Fruit fly (Drosophila melanogaster): ENCODE data around the gene CG11658.

The CG11658 gene

dm6 chr3L:11721498-11721946 lies 13.2 kb upstream of the CG11658 start (continued):
- no peak for TF ChIP-seq Vsx2 (GFP tag; optimal IDR thresholded peaks at IDR 0.05; ENCODE audit: partially characterized antibody)
- TF ChIP-seq CrebA (GFP tag; optimal IDR thresholded peaks at IDR 0.05; ENCODE audit: borderline replicate concordance): no peak
- TF ChIP-seq Mio (GFP tag; optimal IDR thresholded peaks at IDR 0.05): no peak
- TF ChIP-seq usp (GFP tag; optimal IDR thresholded peaks at IDR 0.05): no peak
- no peak for TF ChIP-seq Myc (optimal IDR thresholded peaks at IDR 0.05)
- TF ChIP-seq Dif (GFP tag; optimal IDR thresholded peaks at IDR 0.05; ENCODE audit: partially characterized antibody): no peak
- peak; percentile 33 for TF ChIP-seq OdsH (GFP tag; optimal IDR thresholded peaks at IDR 0.05)
- TF ChIP-seq GATAd (GFP tag; optimal IDR thresholded peaks at IDR 0.05): no peak
- no peak for TF ChIP-seq Dfd (GFP tag; optimal IDR thresholded peaks at IDR 0.05)

DNA sequence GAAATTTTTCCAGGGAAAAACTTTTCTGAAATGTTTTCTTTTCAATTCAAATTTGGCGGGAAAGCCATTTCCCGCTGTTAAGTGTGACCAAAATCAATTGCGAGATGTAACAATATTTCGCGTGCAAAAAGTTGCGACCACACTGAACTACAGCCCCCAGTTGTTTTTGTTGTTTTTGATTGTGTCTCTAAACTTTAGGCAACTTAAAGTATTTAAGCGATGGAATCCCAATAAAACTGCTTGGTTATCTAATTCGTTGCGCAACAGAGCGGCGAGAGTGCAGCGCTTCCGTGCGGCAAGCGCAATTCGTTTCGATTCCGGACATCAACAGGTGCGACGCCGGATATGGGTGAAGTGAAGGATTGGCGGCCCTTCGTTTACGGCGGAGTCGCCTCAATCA lies 12.4 kb upstream of the CG11658 start, which contains the start of gene Bmcp:
TSS of gene Bmcp (plus strand) at position 155 of the 400 bp plus-strand sequence.
- TF ChIP-seq jim (GFP tag; optimal IDR thresholded peaks at IDR 0.05): no peak
- TF ChIP-seq CrebA (GFP tag; optimal IDR thresholded peaks at IDR 0.05; ENCODE audit: borderline replicate concordance): no peak
- no peak for TF ChIP-seq sage (GFP tag; optimal IDR thresholded peaks at IDR 0.05)
- no peak for TF ChIP-seq Hnf4 (GFP tag; optimal IDR thresholded peaks at IDR 0.05)
- no peak for TF ChIP-seq fru (GFP tag; optimal IDR thresholded peaks at IDR 0.05)
- TF ChIP-seq psq (GFP tag; optimal IDR thresholded peaks at IDR 0.05): no peak
- TF ChIP-seq pan (optimal IDR thresholded peaks at IDR 0.05): no peak
- TF ChIP-seq rgr (GFP tag; optimal IDR thresholded peaks at IDR 0.05): no peak
- no peak for TF ChIP-seq br (GFP tag; optimal IDR thresholded peaks at IDR 0.05)
- TF ChIP-seq woc (GFP tag; optimal IDR thresholded peaks at IDR 0.05): no peak
- no peak for TF ChIP-seq OdsH (GFP tag; optimal IDR thresholded peaks at IDR 0.05)
- no peak for TF ChIP-seq Mio (GFP tag; optimal IDR thresholded peaks at IDR 0.05)
- TF ChIP-seq HLH106 (tag; optimal IDR thresholded peaks at IDR 0.05): no peak
- no peak for TF ChIP-seq Hr83 (GFP tag; optimal IDR thresholded peaks at IDR 0.05; ENCODE audit: poor library complexity, severe bottlenecking)
- TF ChIP-seq lola (GFP tag; optimal IDR thresholded peaks at IDR 0.05): no peak
- no peak for TF ChIP-seq CG9705 (GFP tag; optimal IDR thresholded peaks at IDR 0.05)
- TF ChIP-seq dmrt93B (GFP tag; optimal IDR thresholded peaks at IDR 0.05): no peak
- TF ChIP-seq ey (GFP tag; optimal IDR thresholded peaks at IDR 0.05): no peak

- TF ChIP-seq Hr83 (GFP tag; optimal IDR thresholded peaks at IDR 0.05; ENCODE audit: poor library complexity, severe bottlenecking) (no peak), Hr78 (GFP tag; optimal IDR thresholded peaks at IDR 0.05) (no peak), pan (optimal IDR thresholded peaks at IDR 0.05) (no peak), foxo (GFP tag; optimal IDR thresholded peaks at IDR 0.05) (no peak), rgr (GFP tag; optimal IDR thresholded peaks at IDR 0.05) (no peak)
Measured at dm6 chr3L:11717993-11718392, 9.6 kb upstream of the CG11658 start.

- TF ChIP-seq pan (optimal IDR thresholded peaks at IDR 0.05): no peak
Measured at dm6 chr3L:11717300-11717699, 8.9 kb upstream of the CG11658 start.

DNA sequence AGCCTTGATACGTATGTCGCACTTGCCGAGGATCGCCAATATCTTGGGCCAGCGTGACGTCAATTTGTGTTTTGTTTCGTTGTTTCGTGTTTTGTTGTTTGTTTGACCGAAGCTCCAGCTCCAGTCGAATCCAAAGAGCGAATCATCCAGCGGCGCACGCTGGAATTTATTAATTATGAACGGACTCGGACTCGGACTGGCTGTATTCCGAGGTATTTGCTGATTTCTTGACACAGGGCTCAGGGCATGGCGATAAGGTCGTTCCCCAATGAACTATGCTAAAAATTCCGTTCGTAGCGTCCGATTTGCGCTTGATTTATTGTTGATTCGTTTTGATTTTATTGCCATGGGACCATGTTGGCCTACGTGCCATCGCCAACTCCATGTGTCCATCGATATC lies 8.5 kb upstream of the CG11658 start:
- TF ChIP-seq Abd-B (GFP tag; optimal IDR thresholded peaks at IDR 0.05): no peak
- TF ChIP-seq br (GFP tag; optimal IDR thresholded peaks at IDR 0.05): no peak
- TF ChIP-seq dl (GFP tag; optimal IDR thresholded peaks at IDR 0.05; ENCODE audit: insufficient read depth in 1 of 2, partially characterized antibody in 2 of 2): peak in 1 of 2 experiments; percentile 15
- TF ChIP-seq h (GFP tag; optimal IDR thresholded peaks at IDR 0.05): peak; percentile 37
- no peak for TF ChIP-seq CrebA (GFP tag; optimal IDR thresholded peaks at IDR 0.05; ENCODE audit: borderline replicate concordance)
- no peak for TF ChIP-seq usp (GFP tag; optimal IDR thresholded peaks at IDR 0.05)
- no peak for TF ChIP-seq pan (optimal IDR thresholded peaks at IDR 0.05)
- no peak for TF ChIP-seq Rel (GFP tag; optimal IDR thresholded peaks at IDR 0.05)
- TF ChIP-seq Rel (tag; optimal IDR thresholded peaks at IDR 0.05): no peak
- TF ChIP-seq Jra (GFP tag; optimal IDR thresholded peaks at IDR 0.05): no peak
- no peak for TF ChIP-seq GATAd (GFP tag; optimal IDR thresholded peaks at IDR 0.05)
- no peak for TF ChIP-seq Hr83 (GFP tag; optimal IDR thresholded peaks at IDR 0.05; ENCODE audit: poor library complexity, severe bottlenecking)
- no peak for TF ChIP-seq Hnf4 (GFP tag; optimal IDR thresholded peaks at IDR 0.05)
- no peak for TF ChIP-seq brk (GFP tag; optimal IDR thresholded peaks at IDR 0.05)
- no peak for TF ChIP-seq OdsH (GFP tag; optimal IDR thresholded peaks at IDR 0.05)

Measured in whole organism, wandering third instar larva.